Fruit fly (Drosophila melanogaster) whole organism, embryonic: ENCODE results near the gene Cyp4ac3.

Source experiments
- ATbp ChIP-seq: fragments of 200-800 bp; sonication (Bioruptor generic); optimal IDR thresholded peaks from 2 replicates; lab custom pipeline; 2017; ENCODE audit warnings: missing biosample characterization, mild to moderate bottlenecking, missing genetic modification characterization, missing genetic modification reagents
- Blimp-1 ChIP-seq: fragments of 200-800 bp; sonication (Bioruptor generic); optimal IDR thresholded peaks from 3 replicates; lab custom pipeline; 2018; ENCODE audit warnings: missing biosample characterization, missing genetic modification characterization, mild to moderate bottlenecking, moderate library complexity, missing genetic modification reagents
- CG10543 ChIP-seq: fragments of 200-800 bp; sonication (Bioruptor generic); optimal IDR thresholded peaks from 3 replicates; lab custom pipeline; 2017; ENCODE audit warnings: missing biosample characterization, mild to moderate bottlenecking, missing genetic modification characterization, moderate library complexity
- CG12659 ChIP-seq: fragments of 200-800 bp; sonication (Bioruptor generic); optimal IDR thresholded peaks from 3 replicates; lab custom pipeline; 2017; ENCODE audit warnings: mild to moderate bottlenecking, missing biosample characterization, missing genetic modification reagents, missing genetic modification characterization
- CG12769 ChIP-seq: fragments of 200-800 bp; sonication (Bioruptor generic); optimal IDR thresholded peaks from 2 replicates; lab custom pipeline; 2019; ENCODE audit warnings: missing biosample characterization, mild to moderate bottlenecking, missing genetic modification characterization, moderate library complexity
- CG13123 ChIP-seq: fragments of 200-800 bp; sonication (Bioruptor generic); optimal IDR thresholded peaks from 2 replicates; lab custom pipeline; 2016; ENCODE audit warnings: missing biosample characterization, missing genetic modification characterization
- CG14710 ChIP-seq: fragments of 200-800 bp; sonication (Bioruptor generic); optimal IDR thresholded peaks from 3 replicates; lab custom pipeline; 2019; ENCODE audit warnings: missing biosample characterization, mild to moderate bottlenecking, missing genetic modification characterization, moderate library complexity
- CG1529 ChIP-seq: fragments of 200-800 bp; sonication (Bioruptor generic); optimal IDR thresholded peaks from 3 replicates; lab custom pipeline; 2018; ENCODE audit warnings: missing biosample characterization, missing genetic modification characterization
- CG15696 ChIP-seq: fragments of 200-800 bp; sonication (Bioruptor generic); optimal IDR thresholded peaks from 2 replicates; lab custom pipeline; 2019; ENCODE audit warnings: missing biosample characterization, mild to moderate bottlenecking, missing genetic modification characterization, moderate library complexity
- CG17361 ChIP-seq: fragments of 200-800 bp; sonication (Bioruptor generic); IDR thresholded peaks from 3 replicates; pipeline ENCODE4 v1.3.6; 2022; ENCODE audit warnings: missing biosample characterization, missing genetic modification characterization
- CG2199 ChIP-seq: fragments of 200-800 bp; sonication (Bioruptor generic); IDR thresholded peaks from 3 replicates; pipeline ENCODE4 v1.3.6; 2022; ENCODE audit warnings: missing biosample characterization, missing genetic modification characterization
- CG33557 ChIP-seq: fragments of 200-800 bp; sonication (Bioruptor generic); optimal IDR thresholded peaks from 2 replicates; lab custom pipeline; 2019; ENCODE audit warnings: missing biosample characterization, mild to moderate bottlenecking, missing genetic modification characterization, moderate library complexity
- CG6854 ChIP-seq: fragments of 200-800 bp; sonication (Bioruptor generic); optimal IDR thresholded peaks from 3 replicates; lab custom pipeline; 2017; ENCODE audit warnings: missing biosample characterization, mild to moderate bottlenecking, missing genetic modification characterization
- CG7745 ChIP-seq: fragments of 200-800 bp; sonication (Bioruptor generic); optimal IDR thresholded peaks from 2 replicates; lab custom pipeline; 2018; ENCODE audit warnings: missing biosample characterization, mild to moderate bottlenecking, missing genetic modification characterization, moderate library complexity
- CG7786 ChIP-seq: fragments of 200-800 bp; sonication (Bioruptor generic); optimal IDR thresholded peaks from 2 replicates; lab custom pipeline; 2016; ENCODE audit warnings: missing biosample characterization, missing genetic modification characterization
- CG8765 ChIP-seq: fragments of 200-800 bp; sonication (Bioruptor generic); IDR thresholded peaks from 2 replicates; pipeline ENCODE4 v1.3.6; 2022; ENCODE audit warnings: missing biosample characterization, missing genetic modification characterization
- CG9932 ChIP-seq: fragments of 200-800 bp; sonication (Bioruptor generic); IDR thresholded peaks from 2 replicates; pipeline ENCODE4 v1.3.6; 2022; ENCODE audit warnings: missing biosample characterization, missing genetic modification characterization
- D ChIP-seq, 2 experiments: fragments of 200-800 bp in 1 of 2; fragments of >200 bp in 1 of 2; sonication (Bioruptor generic) in 1 of 2; optimal IDR thresholded peaks; 2 replicates in 1 of 2; 3 replicates in 1 of 2; lab custom pipeline; 2017; ENCODE audit warnings: mild to moderate bottlenecking in 1 of 2, missing biosample characterization in 1 of 2, missing genetic modification characterization in 1 of 2, missing genetic modification reagents in 1 of 2
- E2f1 ChIP-seq: fragments of 200-800 bp; sonication (Bioruptor generic); IDR thresholded peaks from 2 replicates; pipeline ENCODE4 v1.3.6; 2022; ENCODE audit warnings: missing biosample characterization, missing genetic modification characterization
- Ets65A ChIP-seq: fragments of 200-800 bp; sonication (Bioruptor generic); peaks from one replicate; lab custom pipeline; 2016; ENCODE audit warnings: missing biosample characterization, missing genetic modification characterization
- Hr78 ChIP-seq, 2 experiments: fragments of 200-800 bp in 1 of 2; fragments of >200 bp in 1 of 2; sonication (Bioruptor generic) in 1 of 2; optimal IDR thresholded peaks; 2 replicates each; lab custom pipeline; 2017 to 2019; ENCODE audit warnings: missing biosample characterization in 2 of 2, missing genetic modification characterization in 2 of 2, mild to moderate bottlenecking in 1 of 2, moderate library complexity in 1 of 2
- Kr ChIP-seq: fragments of 200-800 bp; sonication (Bioruptor generic); optimal IDR thresholded peaks from 2 replicates; lab custom pipeline; 2017; ENCODE audit warnings: missing biosample characterization, mild to moderate bottlenecking, missing genetic modification characterization
- Med ChIP-seq: fragments of 200-800 bp; sonication (Bioruptor generic); peaks from one replicate; lab custom pipeline; 2016; ENCODE audit warnings: missing biosample characterization, missing genetic modification characterization, mild to moderate bottlenecking, inconsistent platforms, moderate library complexity
- Meics ChIP-seq: fragments of 200-800 bp; sonication (Bioruptor generic); optimal IDR thresholded peaks from 2 replicates; lab custom pipeline; 2017; ENCODE audit warnings: missing biosample characterization, mild to moderate bottlenecking, missing genetic modification characterization
- Mrtf ChIP-seq: fragments of 200-800 bp; sonication (Bioruptor generic); IDR thresholded peaks from 3 replicates; pipeline ENCODE4 v1.3.6; 2022; ENCODE audit warnings: missing biosample characterization, missing genetic modification characterization
- abd-A ChIP-seq: fragments of 200-800 bp; sonication (Bioruptor generic); optimal IDR thresholded peaks from 3 replicates; lab custom pipeline; 2019; ENCODE audit warnings: missing biosample characterization, mild to moderate bottlenecking, missing genetic modification characterization, moderate library complexity
- ase ChIP-seq: fragments of 200-800 bp; sonication (Bioruptor generic); IDR thresholded peaks from 3 replicates; pipeline ENCODE4 v1.3.6; 2022; ENCODE audit warnings: missing biosample characterization, missing genetic modification characterization
- ash1 ChIP-seq: fragments of 200-800 bp; sonication (Bioruptor generic); optimal IDR thresholded peaks from 2 replicates; lab custom pipeline; 2018; ENCODE audit warnings: missing biosample characterization, mild to moderate bottlenecking, missing genetic modification characterization
- bab2 ChIP-seq: fragments of 200-800 bp; sonication (Bioruptor generic); optimal IDR thresholded peaks from 2 replicates; lab custom pipeline; 2016; ENCODE audit warnings: missing biosample characterization, missing genetic modification characterization
- bsh ChIP-seq, 2 experiments: fragments of 200-800 bp; sonication (Bioruptor generic); optimal IDR thresholded peaks; 2 replicates each; lab custom pipeline; 2017 to 2018; ENCODE audit warnings: mild to moderate bottlenecking in 2 of 2, missing biosample characterization in 2 of 2, missing genetic modification characterization in 2 of 2, moderate library complexity in 1 of 2
- cad ChIP-seq: fragments of >200 bp; optimal IDR thresholded peaks from 2 replicates; lab custom pipeline; 2017; ENCODE audit warnings: missing biosample characterization, missing genetic modification characterization
- cg ChIP-seq: fragments of 200-800 bp; sonication (Bioruptor generic); optimal IDR thresholded peaks from 3 replicates; lab custom pipeline; 2019; ENCODE audit warnings: missing biosample characterization, mild to moderate bottlenecking, missing genetic modification characterization, moderate library complexity
- chm ChIP-seq: fragments of 200-800 bp; sonication (Bioruptor generic); IDR thresholded peaks from 2 replicates; pipeline ENCODE4 v1.3.6; 2022; ENCODE audit warnings: missing biosample characterization, missing genetic modification characterization
- fd64A ChIP-seq: fragments of 200-800 bp; sonication (Bioruptor generic); optimal IDR thresholded peaks from 3 replicates; lab custom pipeline; 2018; ENCODE audit warnings: missing biosample characterization, mild to moderate bottlenecking, missing genetic modification characterization
- gsb-n ChIP-seq: fragments of 200-800 bp; sonication (Bioruptor generic); optimal IDR thresholded peaks from 3 replicates; lab custom pipeline; 2018; ENCODE audit warnings: missing biosample characterization, mild to moderate bottlenecking, missing genetic modification characterization
- kni ChIP-seq: fragments of 200-800 bp; sonication (Bioruptor generic); optimal IDR thresholded peaks from 3 replicates; lab custom pipeline; 2017; ENCODE audit warnings: mild to moderate bottlenecking, missing biosample characterization, missing genetic modification reagents, missing genetic modification characterization
- oc ChIP-seq: fragments of 200-800 bp; sonication (Bioruptor generic); optimal IDR thresholded peaks from 2 replicates; lab custom pipeline; 2018; ENCODE audit warnings: missing biosample characterization, mild to moderate bottlenecking, missing genetic modification characterization, moderate library complexity
- otp ChIP-seq: fragments of 200-800 bp; sonication (Bioruptor generic); IDR thresholded peaks from 3 replicates; pipeline ENCODE4, ENCODE4 v1.3.6; 2022; ENCODE audit warnings: missing biosample characterization, missing genetic modification characterization
- pros ChIP-seq: fragments of 200-800 bp; sonication (Bioruptor generic); optimal IDR thresholded peaks from 3 replicates; lab custom pipeline; 2019; ENCODE audit warnings: missing biosample characterization, mild to moderate bottlenecking, missing genetic modification characterization, moderate library complexity
- sd ChIP-seq: fragments of 200-800 bp; sonication (Bioruptor generic); optimal IDR thresholded peaks from 3 replicates; lab custom pipeline; 2018; ENCODE audit warnings: missing biosample characterization, mild to moderate bottlenecking, missing genetic modification characterization, moderate library complexity
- shn ChIP-seq: fragments of 200-800 bp; sonication (Bioruptor generic); optimal IDR thresholded peaks from 3 replicates; lab custom pipeline; 2016; ENCODE audit warnings: missing biosample characterization, missing genetic modification characterization
- sqz ChIP-seq: fragments of 200-800 bp; sonication (Bioruptor generic); optimal IDR thresholded peaks from 3 replicates; lab custom pipeline; 2018; ENCODE audit warnings: missing biosample characterization, mild to moderate bottlenecking, missing genetic modification characterization
- sr ChIP-seq: fragments of 200-800 bp; sonication (Bioruptor generic); IDR thresholded peaks from 3 replicates; pipeline ENCODE4 v1.3.6; 2022; ENCODE audit warnings: missing biosample characterization, missing genetic modification characterization
- tll ChIP-seq, 2 experiments: fragments of 200-800 bp in 1 of 2; fragments of >200 bp in 1 of 2; sonication (Bioruptor generic) in 1 of 2; optimal IDR thresholded peaks; 2 replicates each; lab custom pipeline; 2017 to 2019; ENCODE audit warnings: missing biosample characterization in 2 of 2, missing genetic modification characterization in 2 of 2, mild to moderate bottlenecking in 1 of 2, moderate library complexity in 1 of 2
- z ChIP-seq: fragments of 200-800 bp; sonication (Bioruptor generic); IDR thresholded peaks from 3 replicates; pipeline ENCODE4 v1.3.6; 2022; ENCODE audit warnings: missing biosample characterization, missing genetic modification characterization

Gene Cyp4ac3

dm6 chr2L:5238567-5238925, 29.8 kb upstream of the Cyp4ac3 start (continued):
- TF ChIP-seq CG13123 (GFP tag; lab: Kevin White, UChicago) (no peak), Mrtf (GFP tag; lab: Robert Waterston, UW) (no peak), z (GFP tag; lab: Robert Waterston, UW) (0 out of 3 replicates have a peak, but pooled peaks have one; percentile 17), chm (GFP tag; lab: Robert Waterston, UW) (0 out of 2 replicates have a peak, but pooled peaks have one; percentile 36), abd-A (tag; lab: Kevin White, UChicago) (peak; percentile 4), CG10543 (GFP tag; lab: Kevin White, UChicago) (peak; percentile 32), CG17361 (GFP tag; lab: Robert Waterston, UW) (0 out of 3 replicates have a peak, but pooled peaks have one; percentile 19), Med (peak; percentile 48), Blimp-1 (no peak), CG2199 (GFP tag; lab: Robert Waterston, UW) (peak; percentile 95), E2f1 (GFP tag; lab: Robert Waterston, UW) (no peak), cad (GFP tag; lab: Kevin White, UChicago) (no peak)

dm6 chr2L:5239433-5240278, 28.6 kb upstream of the Cyp4ac3 start:
- TF ChIP-seq Med (peak; percentile 78), ATbp (GFP tag; lab: Kevin White, UChicago) (peak; percentile 25), fd64A (peak; percentile 9), CG14710 (tag; lab: Kevin White, UChicago) (peak; percentile 4), CG7786 (no peak), Meics (GFP tag; lab: Kevin White, UChicago) (peak; percentile 1), CG2199 (GFP tag; lab: Robert Waterston, UW) (0 out of 3 replicates have a peak, but pooled peaks have one; percentile 84), CG6854 (no peak), cg (GFP tag; lab: Kevin White, UChicago) (peak; percentile 13), Kr (peak; percentile 81), pros (GFP tag; lab: Kevin White, UChicago) (peak; percentile 48), Hr78 (GFP tag; optimal IDR thresholded peaks at IDR 0.05; lab: Kevin White, UChicago) (peak in 1 of 2 experiments; percentile 75), D (optimal IDR thresholded peaks at IDR 0.05; lab: Kevin White, UChicago) (peak; percentile 89), D (GFP tag; optimal IDR thresholded peaks at IDR 0.05; lab: Kevin White, UChicago) (peak; percentile 6), sd (peak; percentile 88), otp (GFP tag; lab: Robert Waterston, UW) (0 out of 3 replicates have a peak, but pooled peaks have one; percentile 39), CG9932 (GFP tag; lab: Robert Waterston, UW) (no peak), CG8765 (GFP tag; lab: Robert Waterston, UW) (no peak), kni (GFP tag; lab: Kevin White, UChicago) (peak; percentile 92), tll (GFP tag; optimal IDR thresholded peaks at IDR 0.05; lab: Kevin White, UChicago) (peak in 1 of 2 experiments; percentile 6), bsh (GFP tag; optimal IDR thresholded peaks at IDR 0.05; lab: Kevin White, UChicago) (peak in 1 of 2 experiments; percentile 0), CG12769 (tag; lab: Kevin White, UChicago) (peak; percentile 0), Ets65A (GFP tag; lab: Kevin White, UChicago) (no peak), cad (GFP tag; lab: Kevin White, UChicago) (peak; percentile 53), shn (GFP tag; lab: Kevin White, UChicago) (peak; percentile 30), CG12659 (no peak), CG7745 (tag; lab: Kevin White, UChicago) (peak; percentile 47), gsb-n (tag; lab: Kevin White, UChicago) (peak; percentile 18), sqz (GFP tag; lab: Kevin White, UChicago) (peak; percentile 21), CG15696 (tag; lab: Kevin White, UChicago) (peak; percentile 63), bab2 (GFP tag; lab: Kevin White, UChicago) (no peak), sr (peak; percentile 93), ase (GFP tag; lab: Robert Waterston, UW) (0 out of 3 replicates have a peak, but pooled peaks have one; percentile 16), ash1 (GFP tag; lab: Kevin White, UChicago) (no peak), CG33557 (peak; percentile 1), oc (tag; lab: Kevin White, UChicago) (peak; percentile 52), CG1529 (GFP tag; lab: Kevin White, UChicago) (no peak)
